Fruit fly (Drosophila melanogaster): ENCODE measurements around the gene Art6.

DNA sequence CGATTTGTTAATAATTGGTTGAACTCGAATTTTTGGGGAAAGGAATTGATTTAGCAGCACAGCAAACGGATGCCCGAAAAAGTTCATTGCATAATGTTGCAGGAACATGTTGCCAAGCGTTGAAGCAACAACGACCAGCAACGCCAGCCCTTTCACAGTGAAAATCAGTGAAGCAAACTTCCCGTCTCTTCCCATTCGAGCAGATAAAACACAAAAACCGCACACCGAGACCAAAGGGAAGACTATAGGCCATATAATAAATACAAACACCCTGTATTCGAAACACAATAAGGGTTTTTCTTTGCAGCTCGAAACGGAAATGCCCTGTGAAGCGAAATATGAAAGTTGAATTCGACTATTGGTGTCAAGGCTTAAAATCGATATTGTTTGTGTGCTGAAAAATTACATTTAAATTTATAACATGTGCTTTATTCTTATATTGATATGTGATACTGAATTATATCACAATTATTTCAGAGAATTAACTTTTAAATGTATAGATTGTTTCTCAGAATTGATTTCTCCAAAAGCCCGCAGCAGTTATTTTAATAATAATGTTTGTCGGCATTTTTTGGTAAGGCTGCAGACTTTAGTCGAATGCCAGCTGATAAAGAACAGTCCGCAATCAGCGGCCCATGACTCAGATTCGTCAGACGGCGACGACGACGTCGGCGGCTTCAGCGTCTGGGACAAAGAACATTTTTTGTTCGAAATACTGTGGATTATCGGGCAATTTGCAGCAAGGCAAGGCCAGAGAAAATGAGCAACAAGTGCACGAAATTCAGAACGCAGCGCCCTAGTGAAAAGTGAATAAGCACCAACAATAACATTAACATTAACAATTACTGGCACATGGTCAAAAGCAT is 31.7 kb upstream of the Art6 start:
- TF ChIP-seq CG32006 (GFP tag; optimal IDR thresholded peaks at IDR 0.05) (no peak), Sox102F (GFP tag; optimal IDR thresholded peaks at IDR 0.05) (no peak), Hr39 (GFP tag; optimal IDR thresholded peaks at IDR 0.05) (no peak), CG15336 (GFP tag; IDR thresholded peaks at IDR 0.05) (no peak), salr (GFP tag; optimal IDR thresholded peaks at IDR 0.05) (no peak), Met (GFP tag; optimal IDR thresholded peaks at IDR 0.05) (no peak), achi (GFP tag; optimal IDR thresholded peaks at IDR 0.05) (no peak), fkh (GFP tag; optimal IDR thresholded peaks at IDR 0.05) (no peak), CG34406 (GFP tag; optimal IDR thresholded peaks at IDR 0.05) (no peak), Sox14 (GFP tag; optimal IDR thresholded peaks at IDR 0.05) (peak; percentile 42), Eip75B (GFP tag; optimal IDR thresholded peaks at IDR 0.05) (no peak), Eip93F (GFP tag; optimal IDR thresholded peaks at IDR 0.05) (peak; percentile 69)

Measured in whole organism, prepupa.